Worm (Caenorhabditis elegans) whole organism, late embryonic: ENCODE data around the gene T13F3.8.

Experiments used
- K02D7.2 ChIP-seq: sonication (generic microtip); optimal IDR thresholded peaks from 2 replicates; lab custom pipeline; 2017; ENCODE audit warnings: mild to moderate bottlenecking, missing genetic modification characterization, missing compliant biosample characterization
- ets-4 ChIP-seq: sonication (generic microtip); optimal IDR thresholded peaks from 2 replicates; lab custom pipeline; 2016; ENCODE audit warnings: missing genetic modification characterization, missing compliant biosample characterization
- fkh-6 ChIP-seq: sonication (generic microtip); optimal IDR thresholded peaks from 2 replicates; lab custom pipeline; 2016; ENCODE audit warnings: missing genetic modification characterization, missing compliant biosample characterization
- hlh-8 ChIP-seq: sonication (generic microtip); optimal IDR thresholded peaks from 2 replicates; lab custom pipeline; 2016; ENCODE audit warnings: missing genotype, missing genetic modification characterization, missing compliant biosample characterization
- nfya-1 ChIP-seq: sonication (generic microtip); optimal IDR thresholded peaks from 2 replicates; lab custom pipeline; 2017; ENCODE audit warnings: missing genetic modification characterization, mild to moderate bottlenecking, missing compliant biosample characterization, antibody characterized with exemption, moderate library complexity
- pha-4 ChIP-seq: fragments of 150-350 bp; optimal IDR thresholded peaks from 2 replicates; lab custom pipeline; 2018; ENCODE audit warnings: missing biosample characterization, missing genetic modification reagents, missing genetic modification characterization

DNA sequence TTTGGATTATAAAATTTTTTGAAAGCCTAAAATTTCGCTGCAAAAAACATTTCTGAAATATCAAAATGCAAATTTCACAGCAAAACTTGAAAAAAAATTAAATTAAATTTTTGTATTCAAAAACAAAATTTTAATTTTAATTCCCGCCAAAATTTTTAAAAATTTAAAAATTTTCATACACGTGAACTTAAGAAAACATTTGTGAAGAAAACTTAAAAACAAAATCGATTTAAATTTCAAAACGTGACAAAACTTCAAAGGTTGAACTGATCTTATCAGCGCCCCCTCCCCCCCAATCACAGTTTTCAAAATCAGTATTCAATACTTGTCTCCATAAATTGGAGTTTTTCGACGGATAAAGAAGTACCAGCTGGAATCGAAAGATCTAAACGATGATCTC lies 32.4 kb upstream of the T13F3.8 start, which contains the start of gene F21H7.5:
- TF ChIP-seq K02D7.2 (tag; lab: Kevin White, UChicago) (no peak), ets-4 (tag; lab: Kevin White, UChicago) (no peak), nfya-1 (tag; lab: Kevin White, UChicago) (no peak), hlh-8 (tag; lab: Kevin White, UChicago) (no peak), pha-4 (tag; lab: Kevin White, UChicago) (no peak), fkh-6 (tag; lab: Kevin White, UChicago) (no peak)
